Worm (Caenorhabditis elegans): Measurements from ENCODE around the gene ser-1.

ce11 chrX:16579303-16579795, at the start of gene ser-1:
- no peak for TF ChIP-seq nhr-28 (tag; optimal IDR thresholded peaks at IDR 0.05)
- no peak for TF ChIP-seq nhr-76 (tag; optimal IDR thresholded peaks at IDR 0.05)
- TF ChIP-seq ztf-11 (tag; optimal IDR thresholded peaks at IDR 0.05): no peak
- TF ChIP-seq fos-1 (tag; optimal IDR thresholded peaks at IDR 0.05): no peak
- no peak for TF ChIP-seq mdt-29 (GFP tag; IDR thresholded peaks at IDR 0.05)
- no peak for TF ChIP-seq ama-1 (optimal IDR thresholded peaks at IDR 0.05)
- TF ChIP-seq R02D3.7 (tag; optimal IDR thresholded peaks at IDR 0.05): no peak
- TF ChIP-seq nhr-25 (tag; optimal IDR thresholded peaks at IDR 0.05; ENCODE audit: borderline replicate concordance, insufficient read depth): no peak

All from whole organism, L4 larva.